Fruit fly (Drosophila melanogaster) whole organism, embryonic: Measurements from ENCODE around the gene CG15446.

Source experiments
- ATbp ChIP-seq: fragments of 200-800 bp; sonication (Bioruptor generic); optimal IDR thresholded peaks from 2 replicates; lab custom pipeline; 2017; ENCODE audit warnings: missing biosample characterization, mild to moderate bottlenecking, missing genetic modification characterization, missing genetic modification reagents
- Antp ChIP-seq: fragments of 200-800 bp; sonication (Bioruptor generic); optimal IDR thresholded peaks from 3 replicates; lab custom pipeline; 2016; ENCODE audit warnings: missing biosample characterization, missing genetic modification characterization
- Atf6 ChIP-seq: fragments of 200-800 bp; sonication (Bioruptor generic); IDR thresholded peaks from 2 replicates; pipeline ENCODE4 v1.3.6; 2022; ENCODE audit warnings: missing biosample characterization, missing genetic modification characterization
- CG10321 ChIP-seq: fragments of 200-800 bp; sonication (Bioruptor generic); IDR thresholded peaks from 2 replicates; pipeline ENCODE4 v1.3.6; 2022; ENCODE audit warnings: missing biosample characterization, missing genetic modification characterization
- CG10959 ChIP-seq: fragments of 200-800 bp; sonication (Bioruptor generic); IDR thresholded peaks from 2 replicates; pipeline ENCODE4 v1.3.6; 2022; ENCODE audit warnings: missing biosample characterization, missing genetic modification characterization
- CG13624 ChIP-seq: fragments of 200-800 bp; sonication (Bioruptor generic); optimal IDR thresholded peaks from 2 replicates; lab custom pipeline; 2016; ENCODE audit warnings: missing biosample characterization, missing genetic modification characterization
- CG14014 ChIP-seq: fragments of 200-800 bp; sonication (Bioruptor generic); IDR thresholded peaks from 2 replicates; pipeline ENCODE4 v1.3.6; 2022; ENCODE audit warnings: missing biosample characterization, missing genetic modification characterization
- CG15514 ChIP-seq: fragments of 200-800 bp; sonication (Bioruptor generic); optimal IDR thresholded peaks from 3 replicates; lab custom pipeline; 2017; ENCODE audit warnings: missing biosample characterization, missing genetic modification characterization, mild to moderate bottlenecking, moderate library complexity, missing genetic modification reagents
- CG17328 ChIP-seq: fragments of 200-800 bp; sonication (Bioruptor generic); IDR thresholded peaks from 2 replicates; pipeline ENCODE4 v1.3.6; 2022; ENCODE audit warnings: missing biosample characterization, missing genetic modification characterization
- CG18011 ChIP-seq: fragments of 200-800 bp; sonication (Bioruptor generic); optimal IDR thresholded peaks from 2 replicates; lab custom pipeline; 2017; ENCODE audit warnings: missing biosample characterization, missing genetic modification characterization, mild to moderate bottlenecking, moderate library complexity, missing genotype
- CG2199 ChIP-seq: fragments of 200-800 bp; sonication (Bioruptor generic); IDR thresholded peaks from 3 replicates; pipeline ENCODE4 v1.3.6; 2022; ENCODE audit warnings: missing biosample characterization, missing genetic modification characterization
- CG30431 ChIP-seq: fragments of 200-800 bp; sonication (Bioruptor generic); optimal IDR thresholded peaks from 2 replicates; lab custom pipeline; 2017; ENCODE audit warnings: missing biosample characterization, missing genetic modification characterization
- CG3065 ChIP-seq: fragments of 200-800 bp; sonication (Bioruptor generic); optimal IDR thresholded peaks from 2 replicates; lab custom pipeline; 2016; ENCODE audit warnings: missing biosample characterization, missing genetic modification characterization
- CG31365 ChIP-seq: fragments of 200-800 bp; sonication (Bioruptor generic); optimal IDR thresholded peaks from 2 replicates; lab custom pipeline; 2018; ENCODE audit warnings: missing biosample characterization, mild to moderate bottlenecking, missing genetic modification characterization
- CG32767 ChIP-seq: fragments of 200-800 bp; sonication (Bioruptor generic); IDR thresholded peaks from 2 replicates; pipeline ENCODE4 v1.3.6; 2022; ENCODE audit warnings: missing biosample characterization, missing genetic modification characterization
- CG4854 ChIP-seq: fragments of 200-800 bp; sonication (Bioruptor generic); optimal IDR thresholded peaks from 2 replicates; lab custom pipeline; 2016; ENCODE audit warnings: missing biosample characterization, missing genetic modification characterization, inconsistent platforms
- CG6689 ChIP-seq: fragments of 200-800 bp; sonication (Bioruptor generic); IDR thresholded peaks from 2 replicates; pipeline ENCODE4 v1.3.6; 2022; ENCODE audit warnings: missing biosample characterization, missing genetic modification characterization
- CG7963 ChIP-seq: fragments of 200-800 bp; sonication (Bioruptor generic); IDR thresholded peaks from 3 replicates; pipeline ENCODE4 v1.3.6; 2022; ENCODE audit warnings: missing biosample characterization, missing genetic modification characterization; ENCODE audit not compliant: partially characterized antibody
- CG8290 ChIP-seq, 3 experiments: fragments of 200-800 bp; sonication (Bioruptor generic); optimal IDR thresholded peaks; 2 replicates each; lab custom pipeline; 2016 to 2019; ENCODE audit warnings: missing biosample characterization in 3 of 3, missing genetic modification characterization in 3 of 3, mild to moderate bottlenecking in 2 of 3, moderate library complexity in 1 of 3
- CoRest ChIP-seq: fragments of 200-800 bp; sonication (Bioruptor generic); optimal IDR thresholded peaks from 3 replicates; lab custom pipeline; 2018; ENCODE audit warnings: missing biosample characterization, mild to moderate bottlenecking, missing genetic modification characterization, moderate library complexity
- Ets65A ChIP-seq: fragments of 200-800 bp; sonication (Bioruptor generic); peaks from one replicate; lab custom pipeline; 2016; ENCODE audit warnings: missing biosample characterization, missing genetic modification characterization
- GATAe ChIP-seq: fragments of 200-800 bp; sonication (Bioruptor generic); conservative IDR thresholded peaks from 2 replicates; pipeline ENCODE4 v1.3.6; 2022; ENCODE audit warnings: missing biosample characterization, missing genetic modification characterization
- HLHmδ ChIP-seq: fragments of 200-800 bp; sonication (Bioruptor generic); optimal IDR thresholded peaks from 2 replicates; lab custom pipeline; 2018; ENCODE audit warnings: missing biosample characterization, mild to moderate bottlenecking, missing genetic modification characterization, moderate library complexity
- Hand ChIP-seq: fragments of 200-800 bp; sonication (Bioruptor generic); optimal IDR thresholded peaks from 2 replicates; lab custom pipeline; 2017; ENCODE audit warnings: mild to moderate bottlenecking, missing biosample characterization, missing genetic modification reagents, missing genetic modification characterization
- HmgZ ChIP-seq: fragments of 200-800 bp; sonication (Bioruptor generic); optimal IDR thresholded peaks from 2 replicates; lab custom pipeline; 2018; ENCODE audit warnings: missing biosample characterization, mild to moderate bottlenecking, missing genetic modification characterization
- Scr ChIP-seq: fragments of 200-800 bp; sonication (Bioruptor generic); IDR thresholded peaks from 2 replicates; pipeline ENCODE4 v1.3.6; 2022; ENCODE audit warnings: missing biosample characterization, missing genetic modification characterization; ENCODE audit not compliant: partially characterized antibody
- Sox102F ChIP-seq: fragments of 200-800 bp; sonication (Bioruptor generic); optimal IDR thresholded peaks from 2 replicates; lab custom pipeline; 2018; ENCODE audit warnings: missing biosample characterization, mild to moderate bottlenecking, missing genetic modification characterization, moderate library complexity
- Trl ChIP-seq, 3 experiments: fragments of >200 bp in 2 of 3; fragments of 200-800 bp in 1 of 3; sonication (Bioruptor generic) in 1 of 3; optimal IDR thresholded peaks; 2 replicates in 1 of 3; 3 replicates in 2 of 3; lab custom pipeline; 2016 to 2017; ENCODE audit warnings: missing biosample characterization in 1 of 3, missing genetic modification characterization in 1 of 3
- Xrp1 ChIP-seq: fragments of 200-800 bp; sonication (Bioruptor generic); IDR thresholded peaks from 2 replicates; pipeline ENCODE4 v1.3.6; 2022; ENCODE audit warnings: missing biosample characterization, missing genetic modification characterization
- YL-1 ChIP-seq: fragments of 200-800 bp; sonication (Bioruptor generic); optimal IDR thresholded peaks from 3 replicates; lab custom pipeline; 2017; ENCODE audit warnings: missing biosample characterization, mild to moderate bottlenecking, missing genetic modification characterization
- btn ChIP-seq: fragments of 200-800 bp; sonication (Bioruptor generic); optimal IDR thresholded peaks from 2 replicates; lab custom pipeline; 2016; ENCODE audit warnings: missing biosample characterization, missing genetic modification characterization
- fd64A ChIP-seq: fragments of 200-800 bp; sonication (Bioruptor generic); optimal IDR thresholded peaks from 3 replicates; lab custom pipeline; 2018; ENCODE audit warnings: missing biosample characterization, mild to moderate bottlenecking, missing genetic modification characterization
- gfzf ChIP-seq: fragments of 200-800 bp; sonication (Bioruptor generic); optimal IDR thresholded peaks from 2 replicates; lab custom pipeline; 2016; ENCODE audit warnings: missing biosample characterization, mild to moderate bottlenecking, missing genetic modification characterization, moderate library complexity
- ham ChIP-seq: fragments of 200-800 bp; sonication (Bioruptor generic); IDR thresholded peaks from 2 replicates; pipeline ENCODE4 v1.3.6; 2022; ENCODE audit warnings: missing biosample characterization, missing genetic modification characterization
- lmd ChIP-seq: fragments of 200-800 bp; sonication (Bioruptor generic); IDR thresholded peaks from 2 replicates; pipeline ENCODE4 v1.3.6; 2022; ENCODE audit warnings: missing biosample characterization, missing genetic modification characterization
- luna ChIP-seq: fragments of 200-800 bp; sonication (Bioruptor generic); optimal IDR thresholded peaks from 2 replicates; lab custom pipeline; 2016; ENCODE audit warnings: missing biosample characterization, missing genetic modification characterization
- maf-S ChIP-seq: fragments of 200-800 bp; sonication (Bioruptor generic); optimal IDR thresholded peaks from 2 replicates; lab custom pipeline; 2016; ENCODE audit warnings: missing biosample characterization, missing genetic modification characterization
- odd ChIP-seq: fragments of 200-800 bp; sonication (Bioruptor generic); optimal IDR thresholded peaks from 2 replicates; lab custom pipeline; 2017; ENCODE audit warnings: missing biosample characterization, mild to moderate bottlenecking, missing genetic modification characterization
- pan ChIP-seq, 4 experiments: fragments of >200 bp in 3 of 4; fragments of 200-800 bp in 1 of 4; sonication (Bioruptor generic) in 1 of 4; optimal IDR thresholded peaks in 3 of 4; IDR thresholded peaks in 1 of 4; 2 replicates each; pipeline versions ENCODE4 v1.3.6 to Lab custom; 2017 to 2022; ENCODE audit warnings: missing biosample characterization in 2 of 4, missing genetic modification characterization in 2 of 4, mixed read lengths in 1 of 4
- pnt ChIP-seq: fragments of 200-800 bp; sonication (Bioruptor generic); optimal IDR thresholded peaks from 3 replicates; lab custom pipeline; 2016; ENCODE audit warnings: missing biosample characterization, missing genetic modification characterization
- ro ChIP-seq: fragments of 200-800 bp; sonication (Bioruptor generic); IDR thresholded peaks from 2 replicates; pipeline ENCODE4 v1.3.6; 2022; ENCODE audit warnings: missing biosample characterization, missing genetic modification characterization
- shn ChIP-seq: fragments of 200-800 bp; sonication (Bioruptor generic); optimal IDR thresholded peaks from 3 replicates; lab custom pipeline; 2016; ENCODE audit warnings: missing biosample characterization, missing genetic modification characterization
- sim ChIP-seq: fragments of 200-800 bp; sonication (Bioruptor generic); IDR thresholded peaks from 2 replicates; pipeline ENCODE4 v1.3.6; 2022; ENCODE audit warnings: missing biosample characterization, missing genetic modification characterization
- sqz ChIP-seq: fragments of 200-800 bp; sonication (Bioruptor generic); optimal IDR thresholded peaks from 3 replicates; lab custom pipeline; 2018; ENCODE audit warnings: missing biosample characterization, mild to moderate bottlenecking, missing genetic modification characterization
- stwl ChIP-seq: fragments of 200-800 bp; sonication (Bioruptor generic); optimal IDR thresholded peaks from 3 replicates; lab custom pipeline; 2018; ENCODE audit warnings: missing biosample characterization, mild to moderate bottlenecking, missing genetic modification characterization, moderate library complexity
- tgo ChIP-seq: fragments of 200-800 bp; sonication (Bioruptor generic); IDR thresholded peaks from 3 replicates; pipeline ENCODE4 v1.3.6; 2022; ENCODE audit warnings: missing biosample characterization, missing genetic modification characterization
- toy ChIP-seq: fragments of 200-800 bp; sonication (Bioruptor generic); IDR thresholded peaks from 2 replicates; pipeline ENCODE4 v1.3.6; 2022; ENCODE audit warnings: missing biosample characterization, missing genetic modification characterization
- zfh1 ChIP-seq: fragments of 200-800 bp; sonication (Bioruptor generic); IDR thresholded peaks from 3 replicates; pipeline ENCODE4 v1.3.6; 2022; ENCODE audit warnings: missing biosample characterization, missing genetic modification characterization

Gene CG15446

dm6 chrX:21083246-21083645 is 18.8 kb downstream of the CG15446 start (continued):
- TF ChIP-seq sim: no peak
- no peak for TF ChIP-seq YL-1
- TF ChIP-seq ATbp (GFP tag; lab: Kevin White, UChicago): no peak
- TF ChIP-seq Sox102F (GFP tag; lab: Kevin White, UChicago): no peak
- no peak for TF ChIP-seq CG4854
- 0 out of 3 replicates have a peak, but pooled peaks have one; percentile 47 for TF ChIP-seq CG2199 (GFP tag; lab: Robert Waterston, UW)
- no peak for TF ChIP-seq CG3065
- TF ChIP-seq stwl (tag; lab: Kevin White, UChicago): peak; percentile 67
- no peak for TF ChIP-seq luna (GFP tag; lab: Kevin White, UChicago)
- no peak for TF ChIP-seq CG14014
- no peak for TF ChIP-seq sqz
- no peak for TF ChIP-seq CG6689 (GFP tag; lab: Robert Waterston, UW)
- TF ChIP-seq Ets65A (GFP tag; lab: Kevin White, UChicago): peak; percentile 22
- TF ChIP-seq pnt: no peak
- TF ChIP-seq Xrp1 (GFP tag; lab: Robert Waterston, UW): no peak
- TF ChIP-seq CG15514: no peak
- no peak for TF ChIP-seq HmgZ
- no peak for TF ChIP-seq maf-S (GFP tag; lab: Kevin White, UChicago)
- TF ChIP-seq Atf6 (GFP tag; lab: Robert Waterston, UW): no peak
- TF ChIP-seq Scr (GFP tag; lab: Robert Waterston, UW): no peak
- TF ChIP-seq fd64A (GFP tag; lab: Kevin White, UChicago): no peak
- no peak for TF ChIP-seq CG7963 (GFP tag; lab: Robert Waterston, UW)
- no peak for TF ChIP-seq tgo (GFP tag; lab: Robert Waterston, UW)
- no peak for TF ChIP-seq toy (GFP tag; lab: Robert Waterston, UW)
- peak; percentile 93 for TF ChIP-seq CG31365
- TF ChIP-seq ro (GFP tag; lab: Robert Waterston, UW): no peak
- no peak for TF ChIP-seq shn (GFP tag; lab: Kevin White, UChicago)
- TF ChIP-seq Antp (GFP tag; lab: Kevin White, UChicago): no peak
- no peak for TF ChIP-seq HLHmδ
- no peak for TF ChIP-seq CoRest (tag; lab: Kevin White, UChicago)
- TF ChIP-seq GATAe (GFP tag; lab: Robert Waterston, UW): no peak
- TF ChIP-seq CG10959 (GFP tag; lab: Robert Waterston, UW): no peak
- no peak for TF ChIP-seq ham
- no peak for TF ChIP-seq CG30431 (GFP tag; lab: Kevin White, UChicago)
- TF ChIP-seq Hand (GFP tag; lab: Kevin White, UChicago): no peak
- no peak for TF ChIP-seq CG13624 (GFP tag; lab: Kevin White, UChicago)
- TF ChIP-seq odd: no peak
- TF ChIP-seq pan (optimal IDR thresholded peaks at IDR 0.05; lab: Kevin White, UChicago): no peak
- TF ChIP-seq pan (GFP tag; optimal IDR thresholded peaks at IDR 0.05 in 1 of 2, IDR thresholded peaks at IDR 0.05 in 1 of 2): no peak
- TF ChIP-seq lmd (GFP tag; lab: Robert Waterston, UW): no peak
- TF ChIP-seq CG18011 (GFP tag; lab: Kevin White, UChicago): no peak

dm6 chrX:21080335-21080734 is 21.7 kb downstream of the CG15446 start:
- TF ChIP-seq gfzf (GFP tag; lab: Kevin White, UChicago): peak; percentile 13
- TF ChIP-seq CG17328 (GFP tag; lab: Robert Waterston, UW): no peak
- no peak for TF ChIP-seq btn (GFP tag; lab: Kevin White, UChicago)
- peak; percentile 67; the same call in 1 of the 2 replicates for TF ChIP-seq CG10321 (GFP tag; lab: Robert Waterston, UW)
- TF ChIP-seq stwl (tag; lab: Kevin White, UChicago): peak; percentile 70
- TF ChIP-seq CG2199 (GFP tag; lab: Robert Waterston, UW): peak; percentile 15; the same call in 1 of the 3 replicates
- TF ChIP-seq CG32767 (GFP tag; lab: Robert Waterston, UW): 0 out of 2 replicates have a peak, but pooled peaks have one; percentile 25
- TF ChIP-seq zfh1 (GFP tag; lab: Robert Waterston, UW): no peak
- no peak for TF ChIP-seq CG8290 (GFP tag; optimal IDR thresholded peaks at IDR 0.05; lab: Kevin White, UChicago)
- TF ChIP-seq CG8290 (tag; optimal IDR thresholded peaks at IDR 0.05; lab: Kevin White, UChicago): peak in 1 of 2 experiments; percentile 0
- TF ChIP-seq Trl (optimal IDR thresholded peaks at IDR 0.05; lab: Kevin White, UChicago): no peak
- no peak for TF ChIP-seq Trl (GFP tag; optimal IDR thresholded peaks at IDR 0.05; lab: Kevin White, UChicago)
